Fruit fly (Drosophila melanogaster) whole organism, embryonic: ENCODE results near the gene ppk20.

Source experiments
- Awh ChIP-seq: fragments of 200-800 bp; sonication (Bioruptor generic); IDR thresholded peaks from 2 replicates; pipeline ENCODE4, ENCODE4 v1.3.6; 2022; ENCODE audit warnings: missing biosample characterization, missing genetic modification characterization
- Bdp1 ChIP-seq: fragments of 200-800 bp; sonication (Bioruptor generic); optimal IDR thresholded peaks from 3 replicates; lab custom pipeline; 2016; ENCODE audit warnings: missing biosample characterization, missing genetic modification characterization
- C15 ChIP-seq: fragments of 200-800 bp; sonication (Bioruptor generic); IDR thresholded peaks from 3 replicates; pipeline ENCODE4 v1.3.6; 2022; ENCODE audit warnings: missing biosample characterization, missing genetic modification characterization
- CG10147 ChIP-seq: fragments of 200-800 bp; sonication (Bioruptor generic); optimal IDR thresholded peaks from 2 replicates; lab custom pipeline; 2019; ENCODE audit warnings: missing biosample characterization, mild to moderate bottlenecking, missing genetic modification characterization, moderate library complexity
- CG10366 ChIP-seq: fragments of 200-800 bp; sonication (Bioruptor generic); IDR thresholded peaks from 2 replicates; pipeline ENCODE4 v1.3.6; 2022; ENCODE audit warnings: missing biosample characterization, missing genetic modification characterization
- CG10654 ChIP-seq: fragments of 200-800 bp; sonication (Bioruptor generic); optimal IDR thresholded peaks from 2 replicates; lab custom pipeline; 2016; ENCODE audit warnings: missing biosample characterization, missing genetic modification characterization
- CG11456 ChIP-seq: fragments of 200-800 bp; sonication (Bioruptor generic); IDR thresholded peaks from 3 replicates; pipeline ENCODE4 v1.3.6; 2022; ENCODE audit warnings: missing biosample characterization, missing genetic modification characterization
- CG14050 ChIP-seq: fragments of 200-800 bp; sonication (Bioruptor generic); IDR thresholded peaks from 3 replicates; pipeline ENCODE4 v1.3.6; 2022; ENCODE audit warnings: missing biosample characterization, missing genetic modification characterization
- CG15011 ChIP-seq: fragments of 200-800 bp; sonication (Bioruptor generic); optimal IDR thresholded peaks from 3 replicates; lab custom pipeline; 2018; ENCODE audit warnings: missing biosample characterization, mild to moderate bottlenecking, missing genetic modification characterization
- CG15479 ChIP-seq: fragments of 200-800 bp; sonication (Bioruptor generic); optimal IDR thresholded peaks from 3 replicates; lab custom pipeline; 2019; ENCODE audit warnings: missing biosample characterization, mild to moderate bottlenecking, missing genetic modification characterization, moderate library complexity
- CG18476 ChIP-seq: fragments of 200-800 bp; sonication (Bioruptor generic); optimal IDR thresholded peaks from 2 replicates; lab custom pipeline; 2016; ENCODE audit warnings: missing biosample characterization, mild to moderate bottlenecking, missing genetic modification characterization
- CG18599 ChIP-seq: fragments of 200-800 bp; sonication (Bioruptor generic); optimal IDR thresholded peaks from 3 replicates; lab custom pipeline; 2017; ENCODE audit warnings: missing biosample characterization, missing genetic modification characterization, mild to moderate bottlenecking, moderate library complexity, missing genetic modification reagents
- CG30431 ChIP-seq: fragments of 200-800 bp; sonication (Bioruptor generic); optimal IDR thresholded peaks from 2 replicates; lab custom pipeline; 2017; ENCODE audit warnings: missing biosample characterization, missing genetic modification characterization
- CG33557 ChIP-seq: fragments of 200-800 bp; sonication (Bioruptor generic); optimal IDR thresholded peaks from 2 replicates; lab custom pipeline; 2019; ENCODE audit warnings: missing biosample characterization, mild to moderate bottlenecking, missing genetic modification characterization, moderate library complexity
- CG3847 ChIP-seq: fragments of 200-800 bp; sonication (Bioruptor generic); IDR thresholded peaks from 2 replicates; pipeline ENCODE4 v1.3.6; 2022; ENCODE audit warnings: missing biosample characterization, missing genetic modification characterization
- CG4617 ChIP-seq: fragments of 200-800 bp; sonication (Bioruptor generic); optimal IDR thresholded peaks from 3 replicates; lab custom pipeline; 2016; ENCODE audit warnings: missing biosample characterization, missing genetic modification characterization, borderline replicate concordance
- CG5245 ChIP-seq: fragments of 200-800 bp; sonication (Bioruptor generic); optimal IDR thresholded peaks from 3 replicates; lab custom pipeline; 2016; ENCODE audit warnings: missing biosample characterization, missing genetic modification characterization
- CG6654 ChIP-seq: fragments of 200-800 bp; sonication (Bioruptor generic); optimal IDR thresholded peaks from 2 replicates; lab custom pipeline; 2017; ENCODE audit warnings: missing biosample characterization, mild to moderate bottlenecking, missing genetic modification characterization
- CG7271 ChIP-seq: fragments of 200-800 bp; sonication (Bioruptor generic); optimal IDR thresholded peaks from 2 replicates; lab custom pipeline; 2018; ENCODE audit warnings: missing biosample characterization, mild to moderate bottlenecking, missing genetic modification characterization, moderate library complexity
- CG7987 ChIP-seq: fragments of 200-800 bp; sonication (Bioruptor generic); optimal IDR thresholded peaks from 2 replicates; lab custom pipeline; 2018; ENCODE audit warnings: missing biosample characterization, mild to moderate bottlenecking, missing genetic modification characterization, moderate library complexity
- CG8478 ChIP-seq: fragments of >200 bp; optimal IDR thresholded peaks from 2 replicates; lab custom pipeline; 2018
- CG9609 ChIP-seq: fragments of 200-800 bp; sonication (Bioruptor generic); optimal IDR thresholded peaks from 3 replicates; lab custom pipeline; 2016; ENCODE audit warnings: missing biosample characterization, missing genetic modification characterization
- CG9876 ChIP-seq: fragments of 200-800 bp; sonication (Bioruptor generic); optimal IDR thresholded peaks from 2 replicates; lab custom pipeline; 2016; ENCODE audit warnings: missing biosample characterization, missing genetic modification characterization
- CrebB ChIP-seq: fragments of 200-800 bp; sonication (Bioruptor generic); optimal IDR thresholded peaks from 3 replicates; lab custom pipeline; 2018; ENCODE audit warnings: missing biosample characterization, mild to moderate bottlenecking, missing genetic modification characterization
- D19B ChIP-seq: fragments of 200-800 bp; sonication (Bioruptor generic); optimal IDR thresholded peaks from 2 replicates; lab custom pipeline; 2017; ENCODE audit warnings: missing biosample characterization, mild to moderate bottlenecking, missing genetic modification characterization
- Deaf1 ChIP-seq: fragments of 200-800 bp; optimal IDR thresholded peaks from 3 replicates; lab custom pipeline; 2019; ENCODE audit warnings: missing biosample characterization, mild to moderate bottlenecking, missing genetic modification characterization, moderate library complexity
- Dref ChIP-seq: fragments of 200-800 bp; sonication (Bioruptor generic); IDR thresholded peaks from 2 replicates; pipeline ENCODE4 v1.3.6; 2022; ENCODE audit warnings: missing biosample characterization, missing genetic modification characterization
- Fer3 ChIP-seq: fragments of 200-800 bp; sonication (Bioruptor generic); optimal IDR thresholded peaks from 2 replicates; lab custom pipeline; 2018; ENCODE audit warnings: missing biosample characterization, mild to moderate bottlenecking, missing genetic modification characterization, moderate library complexity
- HHEX ChIP-seq: fragments of 200-800 bp; sonication (Bioruptor generic); optimal IDR thresholded peaks from 3 replicates; lab custom pipeline; 2017; ENCODE audit warnings: missing biosample characterization, mild to moderate bottlenecking, missing genetic modification characterization, missing genetic modification reagents
- HLH54F ChIP-seq: fragments of 200-800 bp; sonication (Bioruptor generic); optimal IDR thresholded peaks from 3 replicates; lab custom pipeline; 2016; ENCODE audit warnings: missing biosample characterization, missing genetic modification characterization
- Hr39 ChIP-seq: fragments of >200 bp; optimal IDR thresholded peaks from 2 replicates; lab custom pipeline; 2017
- Hr78 ChIP-seq, 2 experiments: fragments of 200-800 bp in 1 of 2; fragments of >200 bp in 1 of 2; sonication (Bioruptor generic) in 1 of 2; optimal IDR thresholded peaks; 2 replicates each; lab custom pipeline; 2017 to 2019; ENCODE audit warnings: missing biosample characterization in 2 of 2, missing genetic modification characterization in 2 of 2, mild to moderate bottlenecking in 1 of 2, moderate library complexity in 1 of 2
- MESR4 ChIP-seq: fragments of 200-800 bp; sonication (Bioruptor generic); optimal IDR thresholded peaks from 2 replicates; lab custom pipeline; 2018; ENCODE audit warnings: missing biosample characterization, mild to moderate bottlenecking, missing genetic modification characterization, moderate library complexity
- Opbp ChIP-seq: fragments of 200-800 bp; sonication (Bioruptor generic); IDR thresholded peaks from 3 replicates; pipeline ENCODE4 v1.3.6; 2022; ENCODE audit warnings: missing biosample characterization, missing genetic modification characterization; ENCODE audit not compliant: partially characterized antibody
- Sox100B ChIP-seq: fragments of 200-800 bp; sonication (Bioruptor generic); optimal IDR thresholded peaks from 3 replicates; lab custom pipeline; 2018; ENCODE audit warnings: missing biosample characterization, mild to moderate bottlenecking, missing genetic modification characterization
- Usf ChIP-seq: fragments of 200-800 bp; sonication (Bioruptor generic); optimal IDR thresholded peaks from 2 replicates; lab custom pipeline; 2017; ENCODE audit warnings: missing genotype, missing biosample characterization, missing genetic modification characterization
- ara ChIP-seq: fragments of 200-800 bp; sonication (Bioruptor generic); IDR thresholded peaks from 2 replicates; pipeline ENCODE4 v1.3.6; 2022; ENCODE audit warnings: missing biosample characterization, missing genetic modification characterization
- ash1 ChIP-seq: fragments of 200-800 bp; sonication (Bioruptor generic); optimal IDR thresholded peaks from 2 replicates; lab custom pipeline; 2018; ENCODE audit warnings: missing biosample characterization, mild to moderate bottlenecking, missing genetic modification characterization
- btn ChIP-seq: fragments of 200-800 bp; sonication (Bioruptor generic); optimal IDR thresholded peaks from 2 replicates; lab custom pipeline; 2016; ENCODE audit warnings: missing biosample characterization, missing genetic modification characterization
- cas ChIP-seq: fragments of 200-800 bp; sonication (Bioruptor generic); IDR thresholded peaks from 2 replicates; pipeline ENCODE4 v1.3.6; 2022; ENCODE audit warnings: missing biosample characterization, missing genetic modification characterization
- cato ChIP-seq: fragments of 200-800 bp; sonication (Bioruptor generic); optimal IDR thresholded peaks from 2 replicates; lab custom pipeline; 2016; ENCODE audit warnings: missing biosample characterization, missing genetic modification characterization, borderline replicate concordance
- cg ChIP-seq: fragments of 200-800 bp; sonication (Bioruptor generic); optimal IDR thresholded peaks from 3 replicates; lab custom pipeline; 2019; ENCODE audit warnings: missing biosample characterization, mild to moderate bottlenecking, missing genetic modification characterization, moderate library complexity
- chn ChIP-seq: fragments of 200-800 bp; sonication (Bioruptor generic); optimal IDR thresholded peaks from 2 replicates; lab custom pipeline; 2016; ENCODE audit warnings: missing biosample characterization, missing genetic modification characterization
- dm ChIP-seq: fragments of 200-800 bp; sonication (Bioruptor generic); optimal IDR thresholded peaks from 3 replicates; lab custom pipeline; 2016; ENCODE audit warnings: missing biosample characterization, missing genetic modification characterization
- kni ChIP-seq: fragments of 200-800 bp; sonication (Bioruptor generic); optimal IDR thresholded peaks from 3 replicates; lab custom pipeline; 2017; ENCODE audit warnings: mild to moderate bottlenecking, missing biosample characterization, missing genetic modification reagents, missing genetic modification characterization
- luna ChIP-seq: fragments of 200-800 bp; sonication (Bioruptor generic); optimal IDR thresholded peaks from 2 replicates; lab custom pipeline; 2016; ENCODE audit warnings: missing biosample characterization, missing genetic modification characterization
- pros ChIP-seq: fragments of 200-800 bp; sonication (Bioruptor generic); optimal IDR thresholded peaks from 3 replicates; lab custom pipeline; 2019; ENCODE audit warnings: missing biosample characterization, mild to moderate bottlenecking, missing genetic modification characterization, moderate library complexity
- repo ChIP-seq: fragments of 200-800 bp; sonication (Bioruptor generic); optimal IDR thresholded peaks from 2 replicates; lab custom pipeline; 2016; ENCODE audit warnings: missing biosample characterization, missing genetic modification characterization
- row ChIP-seq: fragments of 200-800 bp; sonication (Bioruptor generic); IDR thresholded peaks from 3 replicates; pipeline ENCODE4 v1.3.6; 2022; ENCODE audit warnings: missing biosample characterization, missing genetic modification characterization
- trem ChIP-seq: fragments of 200-800 bp; optimal IDR thresholded peaks from 3 replicates; lab custom pipeline; 2019; ENCODE audit warnings: missing biosample characterization, mild to moderate bottlenecking, missing genetic modification characterization, moderate library complexity
- vfl ChIP-seq: fragments of 200-800 bp; sonication (Bioruptor generic); optimal IDR thresholded peaks from 2 replicates; lab custom pipeline; 2016; ENCODE audit warnings: missing biosample characterization, missing genetic modification characterization
- wor ChIP-seq: fragments of 200-800 bp; sonication (Bioruptor generic); IDR thresholded peaks from 2 replicates; pipeline ENCODE4 v1.3.6; 2022; ENCODE audit warnings: missing biosample characterization, missing genetic modification characterization

ppk20 gene

DNA sequence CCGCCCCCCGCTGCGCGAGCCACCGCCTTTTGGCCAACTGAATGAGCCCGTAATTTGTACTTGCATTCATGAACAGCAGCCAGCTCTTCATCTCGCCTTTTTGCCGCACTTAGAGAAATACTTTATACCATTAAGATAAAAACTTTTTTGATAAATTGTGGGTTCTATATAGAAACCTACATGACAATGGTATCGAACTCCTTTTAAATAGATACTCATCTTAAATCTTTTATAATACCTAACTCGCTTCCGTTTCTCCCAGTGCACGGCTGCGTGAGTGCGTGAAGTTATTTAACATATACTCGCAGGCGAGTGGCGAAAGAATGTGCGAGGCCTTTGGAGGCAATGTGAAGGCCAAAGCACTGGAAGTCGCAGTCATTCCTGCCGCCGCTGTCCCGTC lies 42.8 kb downstream of the ppk20 start (continued):
- TF ChIP-seq ash1 (GFP tag; lab: Kevin White, UChicago) (no peak), pros (no peak), Opbp (GFP tag; lab: Robert Waterston, UW) (no peak), Hr78 (GFP tag; optimal IDR thresholded peaks at IDR 0.05; lab: Kevin White, UChicago) (no peak), cato (GFP tag; lab: Kevin White, UChicago) (no peak), btn (GFP tag; lab: Kevin White, UChicago) (no peak), kni (GFP tag; lab: Kevin White, UChicago) (no peak), wor (GFP tag; lab: Robert Waterston, UW) (no peak), Awh (GFP tag; lab: Robert Waterston, UW) (no peak), CG3847 (GFP tag; lab: Robert Waterston, UW) (0 out of 2 replicates have a peak, but pooled peaks have one; percentile 10), CG9609 (GFP tag; lab: Kevin White, UChicago) (no peak), CG4617 (no peak), CG9876 (GFP tag; lab: Kevin White, UChicago) (no peak), Deaf1 (tag; lab: Kevin White, UChicago) (peak; percentile 11), CG7987 (no peak), row (peak; percentile 59), ara (GFP tag; lab: Robert Waterston, UW) (peak; percentile 55; the same call in 1 of the 2 replicates), CG7271 (tag; lab: Kevin White, UChicago) (no peak), CG6654 (GFP tag; lab: Kevin White, UChicago) (no peak), HHEX (GFP tag; lab: Kevin White, UChicago) (peak; percentile 24), MESR4 (no peak), Dref (no peak), HLH54F (GFP tag; lab: Kevin White, UChicago) (no peak), CG10147 (peak; percentile 38), Usf (GFP tag; lab: Kevin White, UChicago) (no peak), CrebB (no peak), Fer3 (tag; lab: Kevin White, UChicago) (peak; percentile 44), dm (GFP tag; lab: Kevin White, UChicago) (no peak), Hr39 (lab: Kevin White, UChicago) (no peak), D19B (GFP tag; lab: Kevin White, UChicago) (peak; percentile 0), trem (no peak), CG14050 (GFP tag; lab: Robert Waterston, UW) (no peak; the same call in 2 of the 3 replicates), CG8478 (lab: Kevin White, UChicago) (no peak), CG11456 (GFP tag; lab: Robert Waterston, UW) (peak; percentile 64; the same call in 1 of the 3 replicates), CG15479 (no peak), C15 (GFP tag; lab: Robert Waterston, UW) (no peak), CG10366 (GFP tag; lab: Robert Waterston, UW) (0 out of 2 replicates have a peak, but pooled peaks have one; percentile 13), CG18476 (no peak), cg (GFP tag; lab: Kevin White, UChicago) (no peak), vfl (GFP tag; lab: Kevin White, UChicago) (no peak), cas (GFP tag; lab: Robert Waterston, UW) (no peak), repo (GFP tag; lab: Kevin White, UChicago) (no peak), CG30431 (GFP tag; lab: Kevin White, UChicago) (no peak), CG33557 (GFP tag; lab: Kevin White, UChicago) (no peak), CG15011 (GFP tag; lab: Kevin White, UChicago) (no peak), Bdp1 (GFP tag; lab: Kevin White, UChicago) (no peak), luna (no peak), CG18599 (GFP tag; lab: Kevin White, UChicago) (peak; percentile 76), CG10654 (GFP tag; lab: Kevin White, UChicago) (no peak), CG5245 (GFP tag; lab: Kevin White, UChicago) (no peak), Sox100B (GFP tag; lab: Kevin White, UChicago) (no peak), chn (GFP tag; lab: Kevin White, UChicago) (no peak)
